Worm (Caenorhabditis elegans) whole organism, L4 larva: ENCODE measurements around the gene T11F9.21.

Source experiments
- dpl-1 ChIP-seq: fragments of 150-350 bp; optimal IDR thresholded peaks from 2 replicates; lab custom pipeline; 2014; ENCODE audit warnings: missing biosample characterization, missing genetic modification reagents, missing genetic modification characterization
- mdl-1 ChIP-seq, 2 experiments: fragments of 150-350 bp in 1 of 2; sonication (generic microtip) in 1 of 2; optimal IDR thresholded peaks; 2 replicates each; lab custom pipeline; 2014 to 2017; ENCODE audit warnings: missing biosample characterization in 2 of 2, missing genetic modification characterization in 2 of 2
- nhr-77 ChIP-seq: fragments of 150-350 bp; optimal IDR thresholded peaks from 2 replicates; lab custom pipeline; 2014; ENCODE audit warnings: missing biosample characterization, missing genetic modification characterization
- snpc-4 ChIP-seq: fragments of 150-350 bp; optimal IDR thresholded peaks from 2 replicates; lab custom pipeline; 2014; ENCODE audit warnings: missing biosample characterization, missing genetic modification characterization
- vab-7 ChIP-seq: fragments of 200-800 bp; sonication (Bioruptor generic); IDR thresholded peaks from 2 replicates; pipeline ENCODE4 v1.3.6; 2022; ENCODE audit warnings: missing genetic modification reagents, missing genetic modification characterization, missing compliant biosample characterization

DNA sequence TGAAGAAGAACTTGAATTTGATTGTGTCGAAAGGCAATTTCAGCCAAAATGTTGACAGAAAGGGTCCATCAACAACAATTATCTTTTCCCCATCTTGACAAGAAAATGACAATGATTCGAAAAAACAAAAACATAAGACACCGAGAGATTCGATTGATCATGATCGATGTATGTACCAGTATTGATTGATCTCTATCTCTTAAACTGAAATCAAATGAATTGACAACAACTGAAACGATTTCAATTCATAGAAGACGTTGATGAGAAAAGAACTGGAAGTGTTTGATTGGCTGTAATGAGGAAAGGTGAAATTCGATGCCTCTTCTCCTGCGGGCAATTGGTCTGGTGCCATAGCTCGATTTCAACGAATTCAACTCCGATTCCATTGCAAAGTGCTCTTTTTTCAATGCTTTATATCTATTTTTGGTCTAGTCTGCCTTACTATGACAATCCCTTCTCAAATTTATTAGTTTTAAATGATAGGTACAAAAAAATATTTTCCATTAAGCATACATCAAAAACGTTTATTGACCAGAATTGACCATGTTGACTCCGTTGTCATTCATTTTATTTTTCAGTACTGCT is 40.9 kb downstream of the T11F9.21 start:
- TF ChIP-seq snpc-4 (tag; lab: Kevin White, UChicago) (no peak), vab-7 (GFP tag; lab: Robert Waterston, UW) (no peak), nhr-77 (tag; lab: Kevin White, UChicago) (no peak), dpl-1 (GFP tag; lab: Kevin White, UChicago) (no peak), mdl-1 (tag; optimal IDR thresholded peaks at IDR 0.05; lab: Kevin White, UChicago) (no peak)
